Worm (Caenorhabditis elegans): ENCODE measurements around the gene F38H4.4.

Gene F38H4.4

ce11 chrIV:11871898-11872297, 23.8 kb downstream of the F38H4.4 start:
- TF ChIP-seq ztf-7 (tag; optimal IDR thresholded peaks at IDR 0.05) (no peak), vab-7 (GFP tag; IDR thresholded peaks at IDR 0.05) (no peak), dve-1 (tag; optimal IDR thresholded peaks at IDR 0.05; ENCODE audit: insufficient read depth) (no peak), fkh-10 (GFP tag; optimal IDR thresholded peaks at IDR 0.05) (no peak), lin-29 (GFP tag; IDR thresholded peaks at IDR 0.05) (no peak), unc-62 (GFP tag; optimal IDR thresholded peaks at IDR 0.05 in 1 of 2) (peak in 1 of 2 experiments; percentile 39), unc-62 (tag; optimal IDR thresholded peaks at IDR 0.05) (no peak)

DNA sequence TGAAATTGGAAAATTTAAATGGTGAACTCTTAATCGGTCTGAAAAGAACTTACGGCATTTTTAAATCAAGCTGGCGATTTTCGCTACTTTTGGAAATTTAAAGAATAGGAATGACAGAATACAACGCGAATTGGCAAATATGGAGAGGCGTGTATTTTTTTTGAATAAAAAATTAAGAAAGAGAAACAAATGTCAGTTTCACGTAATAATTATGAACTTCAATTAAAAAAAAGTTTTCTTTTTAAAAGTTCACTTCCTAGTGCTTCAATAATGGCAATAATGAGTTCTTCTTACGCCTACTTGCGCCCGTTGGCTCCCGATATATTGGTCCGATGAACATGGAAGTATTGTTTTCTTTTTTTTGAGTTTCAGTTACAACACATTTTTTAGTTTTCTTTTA, 29.6 kb downstream of the F38H4.4 start, which contains the start of gene pph-2:
TSS of gene pph-2 (minus strand) at position 101 of the 400 bp plus-strand sequence.
- no peak for TF ChIP-seq nhr-111 (GFP tag; optimal IDR thresholded peaks at IDR 0.05)
- TF ChIP-seq ctbp-1 (GFP tag; IDR thresholded peaks at IDR 0.05) = no peak
- no peak for TF ChIP-seq dve-1 (tag; optimal IDR thresholded peaks at IDR 0.05; ENCODE audit: insufficient read depth)
- TF ChIP-seq ces-1 (GFP tag; optimal IDR thresholded peaks at IDR 0.05) = no peak
- no peak for TF ChIP-seq ZK546.5 (tag; optimal IDR thresholded peaks at IDR 0.05)

- TF ChIP-seq unc-62 (GFP tag; optimal IDR thresholded peaks at IDR 0.05 in 1 of 2) = peak in 1 of 2 experiments; percentile 88
- no peak for TF ChIP-seq unc-62 (tag; optimal IDR thresholded peaks at IDR 0.05)
- TF ChIP-seq Y5F2A.4 (GFP tag; optimal IDR thresholded peaks at IDR 0.05) = no peak
Observed at ce11 chrIV:11878249-11878648, 30.2 kb downstream of the F38H4.4 start, which contains the start of gene cutl-27. TSS of gene cutl-27 (plus strand) at chrIV:11878549.

DNA sequence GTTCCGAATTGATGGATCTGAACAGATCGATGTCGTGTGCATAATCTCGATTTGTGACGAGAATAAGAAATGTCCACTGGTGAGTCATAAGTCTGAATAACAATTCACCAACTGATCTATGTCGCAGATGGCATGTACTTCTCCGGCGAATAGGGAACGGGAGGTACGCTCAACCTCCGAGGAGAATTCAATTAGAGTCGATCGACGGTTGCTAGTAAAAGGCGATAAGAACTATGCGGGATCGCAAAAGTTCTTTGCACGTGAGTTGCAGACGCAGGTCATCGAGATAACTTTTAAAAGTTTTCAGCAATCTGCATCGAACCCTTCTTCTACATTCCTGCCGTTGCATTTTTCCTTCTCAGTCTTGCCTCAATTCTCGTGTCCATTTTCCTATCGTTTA, 34.5 kb downstream of the F38H4.4 start:
- TF ChIP-seq nhr-25 (tag; optimal IDR thresholded peaks at IDR 0.05; ENCODE audit: borderline replicate concordance, insufficient read depth) (no peak), mep-1 (tag; optimal IDR thresholded peaks at IDR 0.05) (no peak), ceh-32 (tag; optimal IDR thresholded peaks at IDR 0.05; ENCODE audit: poor library complexity) (no peak), Y105C5A.15 (GFP tag; IDR thresholded peaks at IDR 0.05) (no peak), hif-1 (tag; optimal IDR thresholded peaks at IDR 0.05) (no peak), lin-13 (GFP tag; optimal IDR thresholded peaks at IDR 0.05) (no peak), R02D3.7 (tag; optimal IDR thresholded peaks at IDR 0.05) (no peak), mxl-3 (GFP tag; optimal IDR thresholded peaks at IDR 0.05) (no peak), D1046.2 (GFP tag; IDR thresholded peaks at IDR 0.05) (no peak), unc-62 (GFP tag; optimal IDR thresholded peaks at IDR 0.05 in 1 of 2) (no peak), unc-62 (tag; optimal IDR thresholded peaks at IDR 0.05) (no peak), lin-15B (tag; optimal IDR thresholded peaks at IDR 0.05) (no peak), php-3 (GFP tag; IDR thresholded peaks at IDR 0.05) (no peak)

- TF ChIP-seq mdl-1 (tag; optimal IDR thresholded peaks at IDR 0.05) (peak in 1 of 2 experiments; percentile 10), ztf-11 (tag; optimal IDR thresholded peaks at IDR 0.05) (no peak), nhr-28 (tag; optimal IDR thresholded peaks at IDR 0.05) (peak; percentile 63), nhr-25 (tag; optimal IDR thresholded peaks at IDR 0.05; ENCODE audit: borderline replicate concordance, insufficient read depth) (peak; percentile 43)
Observed at ce11 chrIV:11883478-11883877, 35.4 kb downstream of the F38H4.4 start.

DNA sequence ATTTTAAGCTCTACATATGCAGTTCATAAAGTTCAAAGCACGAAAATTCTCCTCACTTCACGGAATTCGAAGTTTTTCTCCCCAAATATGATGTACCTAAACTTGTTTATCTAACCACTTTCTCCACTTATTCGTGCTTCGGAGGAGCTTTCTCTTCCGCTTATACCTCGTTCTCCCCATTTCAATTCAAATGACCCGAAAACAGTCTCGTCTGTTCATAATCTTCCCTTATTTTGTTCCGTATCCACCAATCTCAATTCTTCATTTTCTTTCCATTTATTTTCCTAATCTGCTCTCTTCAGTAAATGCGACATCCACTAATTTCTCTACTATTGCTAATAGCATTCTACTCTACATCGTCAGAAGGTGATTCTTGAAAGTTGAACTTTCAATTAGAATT, 37.3 kb downstream of the F38H4.4 start, which contains the start of gene let-653:
TSS of gene let-653 (plus strand) at position 301 of the 400 bp plus-strand sequence.
- peak; percentile 12 for TF ChIP-seq nhr-25 (tag; optimal IDR thresholded peaks at IDR 0.05; ENCODE audit: borderline replicate concordance, insufficient read depth)
- no peak for TF ChIP-seq duxl-1 (tag; optimal IDR thresholded peaks at IDR 0.05; ENCODE audit: poor library complexity)

- TF ChIP-seq nhr-10 (tag; optimal IDR thresholded peaks at IDR 0.05) (no peak), snpc-4 (tag; optimal IDR thresholded peaks at IDR 0.05) (no peak), skn-1 (tag; optimal IDR thresholded peaks at IDR 0.05) (no peak), lim-7 (GFP tag; IDR thresholded peaks at IDR 0.05) (no peak), D1046.2 (GFP tag; IDR thresholded peaks at IDR 0.05) (no peak), Y75B8A.6 (GFP tag; IDR thresholded peaks at IDR 0.05) (no peak), sdz-12 (GFP tag; optimal IDR thresholded peaks at IDR 0.05) (no peak), egl-43 (GFP tag; IDR thresholded peaks at IDR 0.05) (no peak), jun-1 (tag; optimal IDR thresholded peaks at IDR 0.05) (no peak), unc-130 (GFP tag; optimal IDR thresholded peaks at IDR 0.05) (no peak), dmd-8 (GFP tag; IDR thresholded peaks at IDR 0.05) (no peak), hif-1 (tag; optimal IDR thresholded peaks at IDR 0.05) (no peak), hlh-30 (tag; optimal IDR thresholded peaks at IDR 0.05; ENCODE audit: insufficient read depth) (no peak), ZK337.2 (GFP tag; IDR thresholded peaks at IDR 0.05) (no peak), T20F7.1 (GFP tag; optimal IDR thresholded peaks at IDR 0.05) (no peak)
Observed at ce11 chrIV:11892545-11892944, 44.5 kb downstream of the F38H4.4 start.

Data from whole organism, L4 larva.